Worm (Caenorhabditis elegans) whole organism, midembryonic: ENCODE measurements around the gene srj-52.

Experiments used
- flt-1 ChIP-seq: fragments of 200-800 bp; sonication (Bioruptor generic); IDR thresholded peaks from 2 replicates; pipeline ENCODE4 v1.3.6; 2022; ENCODE audit warnings: missing genetic modification characterization, missing compliant biosample characterization
- klf-2 ChIP-seq: fragments of 200-800 bp; sonication (Bioruptor generic); conservative IDR thresholded peaks from 2 replicates; pipeline ENCODE4 v1.3.6; 2022; ENCODE audit warnings: missing genetic modification reagents, missing genetic modification characterization, missing compliant biosample characterization
- tab-1 ChIP-seq: fragments of 200-800 bp; sonication (Bioruptor generic); IDR thresholded peaks from 2 replicates; pipeline ENCODE4 v1.3.6; 2022; ENCODE audit warnings: missing genetic modification characterization, missing compliant biosample characterization

DNA sequence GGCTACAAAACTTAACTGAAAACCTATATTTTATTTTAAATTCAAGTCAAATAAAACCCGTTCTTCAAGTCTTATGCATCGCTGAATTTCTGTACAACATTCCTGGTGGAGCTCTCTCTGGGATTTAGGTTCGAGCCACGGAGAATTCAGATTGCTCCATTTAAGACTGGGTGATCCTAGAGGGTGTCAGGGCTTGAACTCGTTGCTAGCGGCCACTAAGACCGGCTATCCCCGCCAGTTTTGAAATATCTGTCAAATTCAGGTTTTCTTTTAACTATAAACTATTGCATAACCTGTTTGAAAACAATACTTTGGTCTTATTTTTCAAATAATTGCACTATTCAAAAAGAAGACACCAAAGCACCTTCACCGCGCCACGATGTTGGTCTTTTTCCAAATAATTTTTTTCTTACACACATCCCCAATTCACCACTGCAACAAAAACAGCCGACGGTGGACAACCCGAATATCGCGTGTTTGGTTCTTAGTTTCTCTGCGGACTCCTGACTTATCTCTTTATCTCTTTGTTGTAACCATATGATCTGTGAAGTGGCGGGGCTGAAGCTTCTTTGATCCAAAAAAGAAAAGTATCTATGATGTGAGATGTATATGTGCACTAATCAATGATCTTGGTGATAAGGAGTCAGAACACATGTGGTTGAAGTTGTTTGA lies 33.1 kb upstream of the srj-52 start:
- TF ChIP-seq flt-1 (GFP tag; lab: Robert Waterston, UW) (no peak), klf-2 (GFP tag; lab: Robert Waterston, UW) (no peak), tab-1 (no peak)
